Fruit fly (Drosophila melanogaster): ENCODE data around the gene Sirt2.

The Sirt2 gene

DNA sequence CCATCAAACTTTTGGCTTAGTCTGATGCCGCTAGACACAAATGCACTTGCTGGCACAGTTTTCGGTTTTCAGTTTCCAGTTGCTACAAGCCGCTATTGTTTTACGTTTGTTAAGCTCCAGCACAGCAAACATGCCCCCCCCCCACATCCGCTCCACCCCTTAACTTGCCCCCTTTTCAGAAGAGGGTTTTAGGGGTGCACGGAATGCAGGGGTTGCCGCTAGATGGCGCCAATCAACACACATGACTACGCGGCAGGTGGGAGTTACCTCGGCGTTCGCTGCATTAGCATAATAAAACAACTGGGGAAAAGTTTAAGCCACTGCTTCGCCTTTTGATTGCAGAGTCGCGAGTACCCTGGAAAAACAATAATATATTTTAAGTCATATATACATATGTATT, 18.6 kb downstream of the Sirt2 start:
- TF ChIP-seq CG14711 (tag; optimal IDR thresholded peaks at IDR 0.05) = no peak
- TF ChIP-seq CG5204 (GFP tag; optimal IDR thresholded peaks at IDR 0.05) = no peak
- no peak for TF ChIP-seq cnc (optimal IDR thresholded peaks at IDR 0.05)
- no peak for TF ChIP-seq Hr96 (GFP tag; optimal IDR thresholded peaks at IDR 0.05)
- no peak for TF ChIP-seq ovo (GFP tag; optimal IDR thresholded peaks at IDR 0.05)
- no peak for TF ChIP-seq CG7101 (tag; optimal IDR thresholded peaks at IDR 0.05)
- TF ChIP-seq CG1620 (GFP tag; optimal IDR thresholded peaks at IDR 0.05) = no peak
- TF ChIP-seq Crg-1 (GFP tag; optimal IDR thresholded peaks at IDR 0.05) = no peak
- no peak for TF ChIP-seq pad (GFP tag; optimal IDR thresholded peaks at IDR 0.05)
- TF ChIP-seq CG7045 (GFP tag; optimal IDR thresholded peaks at IDR 0.05) = no peak
- no peak for TF ChIP-seq CG12768 (GFP tag; optimal IDR thresholded peaks at IDR 0.05)
- no peak for TF ChIP-seq Mnt (GFP tag; optimal IDR thresholded peaks at IDR 0.05)
- TF ChIP-seq toe (GFP tag; optimal IDR thresholded peaks at IDR 0.05) = no peak
- TF ChIP-seq Clk (GFP tag; optimal IDR thresholded peaks at IDR 0.05) = no peak
- no peak for TF ChIP-seq cic (GFP tag; optimal IDR thresholded peaks at IDR 0.05)
- TF ChIP-seq bab1 (GFP tag; optimal IDR thresholded peaks at IDR 0.05) = no peak
- no peak for TF ChIP-seq tj (GFP tag; optimal IDR thresholded peaks at IDR 0.05)
- no peak for TF ChIP-seq kay (GFP tag; ENCODE audit: borderline replicate concordance)
- TF ChIP-seq CG11617 (GFP tag; optimal IDR thresholded peaks at IDR 0.05) = no peak

DNA sequence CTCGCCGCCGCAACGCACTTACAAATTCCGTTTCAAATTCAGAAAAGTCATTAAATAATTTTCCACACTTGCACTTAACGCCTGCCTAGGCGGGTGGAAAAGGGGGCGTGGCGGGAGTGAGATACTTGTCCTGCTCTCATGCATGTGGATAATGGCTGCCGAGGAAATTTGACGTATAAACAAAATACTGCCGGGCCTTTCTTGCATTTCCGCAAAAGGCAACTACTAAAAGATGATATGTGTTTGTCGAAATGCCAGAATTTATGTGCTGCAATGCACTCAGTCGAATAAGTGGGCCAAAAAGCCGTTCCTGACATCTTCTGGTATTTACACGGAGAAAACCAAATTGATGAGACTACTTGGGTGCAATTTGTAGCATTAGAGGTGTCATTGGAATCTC, 22.0 kb downstream of the Sirt2 start:
- TF ChIP-seq ovo (GFP tag; optimal IDR thresholded peaks at IDR 0.05) (no peak), CG14711 (tag; optimal IDR thresholded peaks at IDR 0.05) (no peak), kay (GFP tag; ENCODE audit: borderline replicate concordance) (no peak), CG1620 (GFP tag; optimal IDR thresholded peaks at IDR 0.05) (no peak), Mnt (GFP tag; optimal IDR thresholded peaks at IDR 0.05) (no peak), CG7101 (tag; optimal IDR thresholded peaks at IDR 0.05) (no peak), bab1 (GFP tag; optimal IDR thresholded peaks at IDR 0.05) (no peak), cnc (optimal IDR thresholded peaks at IDR 0.05) (no peak), pad (GFP tag; optimal IDR thresholded peaks at IDR 0.05) (no peak), CG5204 (GFP tag; optimal IDR thresholded peaks at IDR 0.05) (no peak), Clk (GFP tag; optimal IDR thresholded peaks at IDR 0.05) (no peak), tj (GFP tag; optimal IDR thresholded peaks at IDR 0.05) (no peak), CG7045 (GFP tag; optimal IDR thresholded peaks at IDR 0.05) (no peak), Hr96 (GFP tag; optimal IDR thresholded peaks at IDR 0.05) (no peak), cic (GFP tag; optimal IDR thresholded peaks at IDR 0.05) (no peak)

DNA sequence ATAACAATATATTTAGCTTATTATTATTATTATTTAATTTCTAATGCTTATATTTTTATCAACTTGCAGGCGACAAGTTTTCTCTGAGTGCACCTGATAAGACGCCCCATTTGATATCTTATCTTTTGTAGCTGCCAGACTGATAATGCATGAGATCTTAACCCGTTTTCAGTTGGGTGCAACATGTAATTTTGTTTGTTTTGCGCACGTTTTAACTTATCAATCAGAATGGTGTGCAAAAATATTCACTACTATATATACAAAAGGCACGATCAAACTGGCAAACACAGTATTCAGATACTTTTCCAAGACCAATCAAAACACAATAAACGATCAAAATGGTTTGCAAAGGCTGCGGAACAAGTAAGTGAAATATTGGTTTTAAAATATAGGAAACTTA, 31.7 kb downstream of the Sirt2 start, which contains the start of gene MtnC:
Gene MtnC, plus strand, starts transcription at position 301 of the 400 bp plus-strand sequence.
- TF ChIP-seq CG1620 (GFP tag; optimal IDR thresholded peaks at IDR 0.05) (no peak), CG7045 (GFP tag; optimal IDR thresholded peaks at IDR 0.05) (no peak), Hr96 (GFP tag; optimal IDR thresholded peaks at IDR 0.05) (no peak), ovo (GFP tag; optimal IDR thresholded peaks at IDR 0.05) (no peak), CG11617 (GFP tag; optimal IDR thresholded peaks at IDR 0.05) (no peak), Clk (GFP tag; optimal IDR thresholded peaks at IDR 0.05) (no peak), toe (GFP tag; optimal IDR thresholded peaks at IDR 0.05) (no peak), kay (GFP tag; ENCODE audit: borderline replicate concordance) (peak; percentile 21), CG14711 (tag; optimal IDR thresholded peaks at IDR 0.05) (no peak), CG7101 (tag; optimal IDR thresholded peaks at IDR 0.05) (peak; percentile 35), CG12768 (GFP tag; optimal IDR thresholded peaks at IDR 0.05) (no peak)

Measured in whole organism, adult.